Worm (Caenorhabditis elegans): Measurements from ENCODE around the gene hip-1.

hip-1 gene

ce11 chrIII:13623014-13623413, 722 bp upstream of the hip-1 start, which contains the start of gene mlc-5:
Gene mlc-5 (plus strand): TSS chrIII:13623314.
- TF ChIP-seq ceh-83 (GFP tag; optimal IDR thresholded peaks at IDR 0.05): no peak
- TF ChIP-seq tbx-8 (GFP tag; optimal IDR thresholded peaks at IDR 0.05): no peak
- no peak for TF ChIP-seq nhr-76 (tag; optimal IDR thresholded peaks at IDR 0.05)
- TF ChIP-seq ham-2 (GFP tag; optimal IDR thresholded peaks at IDR 0.05): no peak
- TF ChIP-seq mep-1 (tag; optimal IDR thresholded peaks at IDR 0.05): no peak
- no peak for TF ChIP-seq zip-8 (tag; optimal IDR thresholded peaks at IDR 0.05)
- TF ChIP-seq nhr-237 (tag; optimal IDR thresholded peaks at IDR 0.05): no peak
- TF ChIP-seq sptf-1 (tag; optimal IDR thresholded peaks at IDR 0.05): no peak
- no peak for TF ChIP-seq ces-1 (GFP tag; optimal IDR thresholded peaks at IDR 0.05)
- no peak for TF ChIP-seq unc-120 (tag; optimal IDR thresholded peaks at IDR 0.05; ENCODE audit: poor library complexity, severe bottlenecking)
- TF ChIP-seq hlh-1 (tag; optimal IDR thresholded peaks at IDR 0.05): no peak
- no peak for TF ChIP-seq blmp-1 (tag; optimal IDR thresholded peaks at IDR 0.05)
- no peak for TF ChIP-seq unc-62 (GFP tag; optimal IDR thresholded peaks at IDR 0.05)

DNA sequence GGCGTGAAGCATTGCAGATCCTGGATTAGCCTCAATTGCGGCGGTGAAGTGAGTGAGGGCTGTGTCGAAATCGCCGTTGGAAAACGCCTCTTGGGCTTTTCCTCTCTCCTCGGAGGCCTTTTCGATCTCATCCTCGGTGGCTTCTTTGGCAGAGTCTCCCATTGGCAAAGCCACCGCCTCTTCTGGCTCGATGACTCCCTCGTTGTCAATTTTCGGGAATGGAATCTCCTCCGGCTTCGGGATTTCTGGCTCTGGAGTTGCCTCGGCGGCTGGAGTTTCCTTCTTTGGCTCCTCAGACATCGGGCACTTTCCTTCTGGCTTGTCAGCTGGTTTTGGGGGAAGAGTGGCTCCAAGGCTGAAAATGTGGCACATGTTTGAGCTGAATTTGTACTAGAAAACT, 575 bp downstream of the hip-1 start:
- TF ChIP-seq mls-2 (tag; optimal IDR thresholded peaks at IDR 0.05) (no peak), unc-120 (tag; optimal IDR thresholded peaks at IDR 0.05; ENCODE audit: poor library complexity, severe bottlenecking) (no peak), sem-2 (GFP tag; optimal IDR thresholded peaks at IDR 0.05) (no peak), unc-62 (GFP tag; optimal IDR thresholded peaks at IDR 0.05) (no peak), ztf-11 (tag; optimal IDR thresholded peaks at IDR 0.05) (no peak), nhr-2 (tag; optimal IDR thresholded peaks at IDR 0.05) (no peak), ces-1 (GFP tag; optimal IDR thresholded peaks at IDR 0.05) (no peak), snpc-4 (tag; optimal IDR thresholded peaks at IDR 0.05) (no peak), tbx-8 (GFP tag; optimal IDR thresholded peaks at IDR 0.05) (no peak), bed-3 (GFP tag; optimal IDR thresholded peaks at IDR 0.05) (no peak)

- TF ChIP-seq ceh-39 (tag; optimal IDR thresholded peaks at IDR 0.05) (no peak), blmp-1 (tag; optimal IDR thresholded peaks at IDR 0.05) (no peak), cnd-1 (tag; optimal IDR thresholded peaks at IDR 0.05) (no peak), lin-13 (tag; optimal IDR thresholded peaks at IDR 0.05) (no peak), nhr-12 (tag; optimal IDR thresholded peaks at IDR 0.05) (no peak)
Measured at ce11 chrIII:13621012-13621411, 1.3 kb downstream of the hip-1 start.

- TF ChIP-seq nhr-12 (tag; optimal IDR thresholded peaks at IDR 0.05) (no peak), lsy-2 (tag; optimal IDR thresholded peaks at IDR 0.05) (no peak), mep-1 (tag; optimal IDR thresholded peaks at IDR 0.05) (peak; percentile 24), flh-1 (GFP tag; optimal IDR thresholded peaks at IDR 0.05) (no peak), tbx-8 (GFP tag; optimal IDR thresholded peaks at IDR 0.05) (no peak), unc-62 (GFP tag; optimal IDR thresholded peaks at IDR 0.05) (peak; percentile 35), zip-8 (tag; optimal IDR thresholded peaks at IDR 0.05) (no peak), bed-3 (GFP tag; optimal IDR thresholded peaks at IDR 0.05) (no peak), pha-4 (tag; optimal IDR thresholded peaks at IDR 0.05) (no peak), nhr-237 (tag; optimal IDR thresholded peaks at IDR 0.05) (no peak), elt-3 (tag; optimal IDR thresholded peaks at IDR 0.05) (no peak), ceh-83 (GFP tag; optimal IDR thresholded peaks at IDR 0.05) (no peak), mab-5 (tag; optimal IDR thresholded peaks at IDR 0.05) (no peak), M03D4.4 (tag; optimal IDR thresholded peaks at IDR 0.05) (no peak), snpc-4 (tag; optimal IDR thresholded peaks at IDR 0.05) (no peak), lin-13 (tag; optimal IDR thresholded peaks at IDR 0.05) (no peak), drap-1 (GFP tag; optimal IDR thresholded peaks at IDR 0.05) (no peak), unc-120 (tag; optimal IDR thresholded peaks at IDR 0.05; ENCODE audit: poor library complexity, severe bottlenecking) (peak; percentile 91), nhr-2 (tag; optimal IDR thresholded peaks at IDR 0.05) (no peak), sptf-1 (tag; optimal IDR thresholded peaks at IDR 0.05) (no peak), hlh-1 (tag; optimal IDR thresholded peaks at IDR 0.05) (peak; percentile 100), unc-39 (tag; optimal IDR thresholded peaks at IDR 0.05) (no peak)
Measured at ce11 chrIII:13616793-13617192, 5.5 kb downstream of the hip-1 start, which contains the start of gene T12D8.9. Gene T12D8.9 (plus strand): TSS chrIII:13617104.

ce11 chrIII:13615530-13615929, 6.8 kb downstream of the hip-1 start:
- TF ChIP-seq snpc-4 (tag; optimal IDR thresholded peaks at IDR 0.05) (no peak), mls-2 (tag; optimal IDR thresholded peaks at IDR 0.05) (no peak), ceh-43 (GFP tag; optimal IDR thresholded peaks at IDR 0.05) (no peak), pha-4 (tag; optimal IDR thresholded peaks at IDR 0.05) (no peak), lsy-2 (tag; optimal IDR thresholded peaks at IDR 0.05) (no peak), unc-39 (tag; optimal IDR thresholded peaks at IDR 0.05) (no peak), elt-3 (tag; optimal IDR thresholded peaks at IDR 0.05) (no peak), blmp-1 (tag; optimal IDR thresholded peaks at IDR 0.05) (no peak)
